Fruit fly (Drosophila melanogaster) whole organism, embryonic: Measurements from ENCODE around the gene CG14613.

ENCODE experiments used
- ATbp ChIP-seq: fragments of 200-800 bp; sonication (Bioruptor generic); optimal IDR thresholded peaks from 2 replicates; lab custom pipeline; 2017; ENCODE audit warnings: missing biosample characterization, mild to moderate bottlenecking, missing genetic modification characterization, missing genetic modification reagents
- Adf1 ChIP-seq: fragments of 200-800 bp; sonication (Bioruptor generic); IDR thresholded peaks from 2 replicates; pipeline ENCODE4 v1.3.6; 2022; ENCODE audit warnings: missing biosample characterization, missing genetic modification characterization
- Bgb ChIP-seq: fragments of 200-800 bp; sonication (Bioruptor generic); IDR thresholded peaks from 2 replicates; pipeline ENCODE4 v1.3.6; 2022; ENCODE audit warnings: missing biosample characterization, missing genetic modification characterization; ENCODE audit not compliant: partially characterized antibody
- C15 ChIP-seq: fragments of 200-800 bp; sonication (Bioruptor generic); IDR thresholded peaks from 3 replicates; pipeline ENCODE4 v1.3.6; 2022; ENCODE audit warnings: missing biosample characterization, missing genetic modification characterization
- CG10366 ChIP-seq: fragments of 200-800 bp; sonication (Bioruptor generic); IDR thresholded peaks from 2 replicates; pipeline ENCODE4 v1.3.6; 2022; ENCODE audit warnings: missing biosample characterization, missing genetic modification characterization
- CG11695 ChIP-seq: fragments of 200-800 bp; sonication (Bioruptor generic); IDR thresholded peaks from 3 replicates; pipeline ENCODE4 v1.3.6; 2022; ENCODE audit warnings: missing biosample characterization, missing genetic modification characterization
- CG12155 ChIP-seq: fragments of 200-800 bp; sonication (Bioruptor generic); optimal IDR thresholded peaks from 3 replicates; lab custom pipeline; 2016; ENCODE audit warnings: missing biosample characterization, missing genetic modification characterization
- CG14860 ChIP-seq: fragments of 200-800 bp; sonication (Bioruptor generic); IDR thresholded peaks from 3 replicates; pipeline ENCODE4 v1.3.6; 2022; ENCODE audit warnings: missing biosample characterization, missing genetic modification characterization; ENCODE audit not compliant: partially characterized antibody
- CG2199 ChIP-seq: fragments of 200-800 bp; sonication (Bioruptor generic); IDR thresholded peaks from 3 replicates; pipeline ENCODE4 v1.3.6; 2022; ENCODE audit warnings: missing biosample characterization, missing genetic modification characterization
- CG2678 ChIP-seq: fragments of 200-800 bp; sonication (Bioruptor generic); optimal IDR thresholded peaks from 3 replicates; lab custom pipeline; 2019; ENCODE audit warnings: missing biosample characterization, mild to moderate bottlenecking, missing genetic modification characterization, moderate library complexity
- CG31224 ChIP-seq: fragments of 200-800 bp; sonication (Bioruptor generic); IDR thresholded peaks from 2 replicates; pipeline ENCODE4 v1.3.6; 2022; ENCODE audit warnings: missing biosample characterization, missing genetic modification characterization
- CG31441 ChIP-seq: fragments of 200-800 bp; sonication (Bioruptor generic); IDR thresholded peaks from 2 replicates; pipeline ENCODE4 v1.3.6; 2022; ENCODE audit warnings: missing biosample characterization, missing genetic modification characterization
- CG3281 ChIP-seq: fragments of 200-800 bp; sonication (Bioruptor generic); optimal IDR thresholded peaks from 3 replicates; lab custom pipeline; 2017; ENCODE audit warnings: missing biosample characterization, mild to moderate bottlenecking, missing genetic modification characterization
- CG7357 ChIP-seq: fragments of 200-800 bp; sonication (Bioruptor generic); IDR thresholded peaks from 3 replicates; pipeline ENCODE4 v1.3.6; 2022; ENCODE audit warnings: missing biosample characterization, missing genetic modification characterization
- CG7987 ChIP-seq: fragments of 200-800 bp; sonication (Bioruptor generic); optimal IDR thresholded peaks from 2 replicates; lab custom pipeline; 2018; ENCODE audit warnings: missing biosample characterization, mild to moderate bottlenecking, missing genetic modification characterization, moderate library complexity
- CG8924 ChIP-seq: fragments of 200-800 bp; optimal IDR thresholded peaks from 3 replicates; lab custom pipeline; 2019; ENCODE audit warnings: missing biosample characterization, mild to moderate bottlenecking, missing genetic modification characterization, moderate library complexity
- CG9817 ChIP-seq: fragments of 200-800 bp; sonication (Bioruptor generic); optimal IDR thresholded peaks from 2 replicates; lab custom pipeline; 2018; ENCODE audit warnings: missing biosample characterization, mild to moderate bottlenecking, missing genetic modification characterization, moderate library complexity
- D ChIP-seq, 2 experiments: fragments of 200-800 bp in 1 of 2; fragments of >200 bp in 1 of 2; sonication (Bioruptor generic) in 1 of 2; optimal IDR thresholded peaks; 2 replicates in 1 of 2; 3 replicates in 1 of 2; lab custom pipeline; 2017; ENCODE audit warnings: mild to moderate bottlenecking in 1 of 2, missing biosample characterization in 1 of 2, missing genetic modification characterization in 1 of 2, missing genetic modification reagents in 1 of 2
- D19B ChIP-seq: fragments of 200-800 bp; sonication (Bioruptor generic); optimal IDR thresholded peaks from 2 replicates; lab custom pipeline; 2017; ENCODE audit warnings: missing biosample characterization, mild to moderate bottlenecking, missing genetic modification characterization
- Dip2 ChIP-seq: fragments of 200-800 bp; sonication (Bioruptor generic); IDR thresholded peaks from 2 replicates; pipeline ENCODE4 v1.3.6; 2022; ENCODE audit warnings: missing biosample characterization, missing genetic modification characterization
- Dll ChIP-seq: fragments of 200-800 bp; sonication (Bioruptor generic); IDR thresholded peaks from 4 replicates; pipeline ENCODE4 v1.3.6; 2022; ENCODE audit warnings: missing biosample characterization, missing genetic modification characterization; ENCODE audit not compliant: partially characterized antibody
- Dp ChIP-seq: fragments of 200-800 bp; sonication (Bioruptor generic); optimal IDR thresholded peaks from 2 replicates; lab custom pipeline; 2018; ENCODE audit warnings: missing biosample characterization, mild to moderate bottlenecking, missing genetic modification characterization, moderate library complexity
- HHEX ChIP-seq: fragments of 200-800 bp; sonication (Bioruptor generic); optimal IDR thresholded peaks from 3 replicates; lab custom pipeline; 2017; ENCODE audit warnings: missing biosample characterization, mild to moderate bottlenecking, missing genetic modification characterization, missing genetic modification reagents
- HLH4C ChIP-seq: fragments of 200-800 bp; sonication (Bioruptor generic); IDR thresholded peaks from 3 replicates; pipeline ENCODE4 v1.3.6; 2022; ENCODE audit warnings: missing biosample characterization, missing genetic modification characterization; ENCODE audit not compliant: partially characterized antibody
- HmgD ChIP-seq: fragments of 200-800 bp; sonication (Bioruptor generic); optimal IDR thresholded peaks from 3 replicates; lab custom pipeline; 2016; ENCODE audit warnings: missing biosample characterization, missing genetic modification characterization
- HmgZ ChIP-seq: fragments of 200-800 bp; sonication (Bioruptor generic); optimal IDR thresholded peaks from 2 replicates; lab custom pipeline; 2018; ENCODE audit warnings: missing biosample characterization, mild to moderate bottlenecking, missing genetic modification characterization
- Max ChIP-seq: fragments of 200-800 bp; sonication (Bioruptor generic); optimal IDR thresholded peaks from 2 replicates; lab custom pipeline; 2016; ENCODE audit warnings: missing biosample characterization, mild to moderate bottlenecking, missing genetic modification characterization
- Nf-YC ChIP-seq: fragments of 200-800 bp; optimal IDR thresholded peaks from 3 replicates; lab custom pipeline; 2019; ENCODE audit warnings: missing biosample characterization, mild to moderate bottlenecking, missing genetic modification characterization, moderate library complexity
- Pdp1 ChIP-seq, 2 experiments: fragments of 200-800 bp; sonication (Bioruptor generic); optimal IDR thresholded peaks; 3 replicates each; lab custom pipeline; 2016; ENCODE audit warnings: missing biosample characterization in 2 of 2, missing genetic modification characterization in 2 of 2, mild to moderate bottlenecking in 1 of 2, moderate library complexity in 1 of 2
- Ptx1 ChIP-seq: fragments of 200-800 bp; sonication (Bioruptor generic); IDR thresholded peaks from 2 replicates; pipeline ENCODE4 v1.3.6; 2022; ENCODE audit warnings: missing biosample characterization, missing genetic modification characterization
- Scr ChIP-seq: fragments of 200-800 bp; sonication (Bioruptor generic); IDR thresholded peaks from 2 replicates; pipeline ENCODE4 v1.3.6; 2022; ENCODE audit warnings: missing biosample characterization, missing genetic modification characterization; ENCODE audit not compliant: partially characterized antibody
- abd-A ChIP-seq: fragments of 200-800 bp; sonication (Bioruptor generic); optimal IDR thresholded peaks from 3 replicates; lab custom pipeline; 2019; ENCODE audit warnings: missing biosample characterization, mild to moderate bottlenecking, missing genetic modification characterization, moderate library complexity
- bowl ChIP-seq: fragments of 200-800 bp; sonication (Bioruptor generic); IDR thresholded peaks from 2 replicates; pipeline ENCODE4 v1.3.6; 2022; ENCODE audit warnings: missing biosample characterization, missing genetic modification characterization
- btn ChIP-seq: fragments of 200-800 bp; sonication (Bioruptor generic); optimal IDR thresholded peaks from 2 replicates; lab custom pipeline; 2016; ENCODE audit warnings: missing biosample characterization, missing genetic modification characterization
- cas ChIP-seq: fragments of 200-800 bp; sonication (Bioruptor generic); IDR thresholded peaks from 2 replicates; pipeline ENCODE4 v1.3.6; 2022; ENCODE audit warnings: missing biosample characterization, missing genetic modification characterization
- cato ChIP-seq: fragments of 200-800 bp; sonication (Bioruptor generic); optimal IDR thresholded peaks from 2 replicates; lab custom pipeline; 2016; ENCODE audit warnings: missing biosample characterization, missing genetic modification characterization, borderline replicate concordance
- chinmo ChIP-seq: fragments of 200-800 bp; sonication (Bioruptor generic); IDR thresholded peaks from 4 replicates; pipeline ENCODE4 v1.3.6; 2022; ENCODE audit warnings: missing biosample characterization, missing genetic modification characterization; ENCODE audit not compliant: partially characterized antibody
- chm ChIP-seq: fragments of 200-800 bp; sonication (Bioruptor generic); IDR thresholded peaks from 2 replicates; pipeline ENCODE4 v1.3.6; 2022; ENCODE audit warnings: missing biosample characterization, missing genetic modification characterization
- crp ChIP-seq, 2 experiments: fragments of 200-800 bp; sonication (Bioruptor generic); optimal IDR thresholded peaks; 2 replicates in 1 of 2; 3 replicates in 1 of 2; lab custom pipeline; 2017; ENCODE audit warnings: missing biosample characterization in 2 of 2, missing genetic modification characterization in 2 of 2, mild to moderate bottlenecking in 1 of 2, moderate library complexity in 1 of 2
- gfzf ChIP-seq: fragments of 200-800 bp; sonication (Bioruptor generic); optimal IDR thresholded peaks from 2 replicates; lab custom pipeline; 2016; ENCODE audit warnings: missing biosample characterization, mild to moderate bottlenecking, missing genetic modification characterization, moderate library complexity
- gsb-n ChIP-seq: fragments of 200-800 bp; sonication (Bioruptor generic); optimal IDR thresholded peaks from 3 replicates; lab custom pipeline; 2018; ENCODE audit warnings: missing biosample characterization, mild to moderate bottlenecking, missing genetic modification characterization
- jumu ChIP-seq: fragments of 200-800 bp; sonication (Bioruptor generic); optimal IDR thresholded peaks from 3 replicates; lab custom pipeline; 2016; ENCODE audit warnings: missing biosample characterization, missing genetic modification characterization
- nerfin-2 ChIP-seq: fragments of 200-800 bp; sonication (Bioruptor generic); IDR thresholded peaks from 2 replicates; pipeline ENCODE4 v1.3.6; 2022; ENCODE audit warnings: missing biosample characterization, missing genetic modification characterization; ENCODE audit not compliant: partially characterized antibody
- tna ChIP-seq: fragments of 200-800 bp; sonication (Bioruptor generic); IDR thresholded peaks from 2 replicates; pipeline ENCODE4 v1.3.6; 2022; ENCODE audit warnings: missing biosample characterization, missing genetic modification characterization; ENCODE audit not compliant: partially characterized antibody
- trh ChIP-seq: fragments of 200-800 bp; sonication (Bioruptor generic); optimal IDR thresholded peaks from 2 replicates; lab custom pipeline; 2016; ENCODE audit warnings: missing biosample characterization, missing genetic modification characterization
- ttk ChIP-seq: fragments of 200-800 bp; sonication (Bioruptor generic); IDR thresholded peaks from 2 replicates; pipeline ENCODE4 v2.1.2; 2022; ENCODE audit warnings: missing biosample characterization, missing genetic modification characterization
- zen2 ChIP-seq: fragments of 200-800 bp; sonication (Bioruptor generic); IDR thresholded peaks from 3 replicates; pipeline ENCODE4 v1.3.6; 2022; ENCODE audit warnings: missing biosample characterization, missing genetic modification characterization; ENCODE audit not compliant: partially characterized antibody

CG14613 gene

DNA sequence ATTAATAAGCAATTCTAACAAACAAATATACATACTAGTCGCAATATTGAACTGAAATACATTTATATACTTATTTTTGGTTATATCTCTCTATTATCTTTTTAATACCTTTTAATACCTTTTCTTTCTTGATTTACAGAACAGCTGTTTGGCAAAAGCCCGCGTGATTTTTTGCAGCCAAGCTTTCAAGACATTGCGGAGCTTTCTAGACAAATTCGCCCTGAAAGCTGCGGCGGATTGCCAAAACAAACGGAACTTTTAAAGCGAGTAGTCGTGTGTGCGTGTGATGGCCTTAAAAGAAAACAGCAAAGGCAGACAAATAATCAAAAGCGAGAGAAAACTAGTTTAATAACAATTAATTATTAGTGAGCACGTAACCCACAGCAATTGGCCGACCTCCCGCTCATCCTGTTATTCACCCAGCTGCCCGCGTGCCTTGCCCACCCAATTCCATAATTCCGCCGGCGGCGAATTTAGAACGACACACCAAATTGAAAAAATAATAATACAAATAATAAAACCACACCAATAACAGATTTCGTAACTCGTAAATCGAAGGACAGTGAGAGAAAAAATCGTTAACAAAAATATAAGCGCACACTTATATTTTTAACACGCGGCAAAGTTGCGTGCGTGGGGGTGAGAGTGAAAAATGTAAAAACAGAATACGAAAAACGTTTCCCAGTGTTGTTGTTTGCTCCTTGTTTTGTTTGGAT, 15.3 kb upstream of the CG14613 start (continued):
- TF ChIP-seq CG2678 (no peak), CG7357 (GFP tag; lab: Robert Waterston, UW) (no peak), CG8924 (tag; lab: Kevin White, UChicago) (no peak), crp (GFP tag; optimal IDR thresholded peaks at IDR 0.05; lab: Kevin White, UChicago) (peak in 1 of 2 experiments; percentile 77), zen2 (no peak), abd-A (tag; lab: Kevin White, UChicago) (peak; percentile 29), Dp (GFP tag; lab: Kevin White, UChicago) (peak; percentile 34), Adf1 (GFP tag; lab: Robert Waterston, UW) (no peak), btn (GFP tag; lab: Kevin White, UChicago) (no peak), CG3281 (GFP tag; lab: Kevin White, UChicago) (no peak), jumu (GFP tag; lab: Kevin White, UChicago) (no peak), Pdp1 (GFP tag; optimal IDR thresholded peaks at IDR 0.05; lab: Kevin White, UChicago) (peak in 1 of 2 experiments; percentile 49), chinmo (GFP tag; lab: Robert Waterston, UW) (0 out of 4 replicates have a peak, but pooled peaks have one; percentile 5), bowl (no peak), HmgD (GFP tag; lab: Kevin White, UChicago) (no peak), CG11695 (no peak), CG10366 (no peak), CG7987 (GFP tag; lab: Kevin White, UChicago) (peak; percentile 55), CG2199 (GFP tag; lab: Robert Waterston, UW) (0 out of 3 replicates have a peak, but pooled peaks have one; percentile 45)

DNA sequence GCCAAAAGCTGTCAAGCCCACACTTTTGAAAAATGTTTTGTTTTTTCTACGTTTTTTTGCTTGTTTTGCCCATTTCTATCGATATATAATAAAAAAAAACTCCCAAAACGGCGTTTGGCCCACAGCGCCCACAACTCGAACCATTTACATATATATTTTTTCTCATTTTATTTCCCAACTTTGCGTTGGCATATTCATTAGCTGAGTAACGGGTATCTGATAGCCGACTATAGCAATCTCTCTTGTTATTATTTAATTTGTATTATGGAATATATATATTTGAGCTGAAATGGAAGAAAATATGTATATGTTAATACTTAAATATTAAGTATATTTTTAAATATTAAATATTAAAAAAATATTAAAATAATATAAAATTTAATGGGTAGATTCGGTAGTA, 14.7 kb upstream of the CG14613 start:
- TF ChIP-seq chm (no peak), Bgb (GFP tag; lab: Robert Waterston, UW) (peak; percentile 34; the same call in 1 of the 2 replicates), HHEX (no peak), CG12155 (GFP tag; lab: Kevin White, UChicago) (no peak), ATbp (GFP tag; lab: Kevin White, UChicago) (no peak), cato (no peak), Ptx1 (no peak), CG9817 (tag; lab: Kevin White, UChicago) (no peak), C15 (no peak), trh (GFP tag; lab: Kevin White, UChicago) (no peak), cas (GFP tag; lab: Robert Waterston, UW) (no peak), CG31224 (GFP tag; lab: Robert Waterston, UW) (no peak), HLH4C (GFP tag; lab: Robert Waterston, UW) (peak; percentile 78; the same call in 2 of the 3 replicates), tna (GFP tag; lab: Robert Waterston, UW) (peak; percentile 32; the same call in 1 of the 2 replicates), gfzf (GFP tag; lab: Kevin White, UChicago) (no peak), D19B (GFP tag; lab: Kevin White, UChicago) (peak; percentile 53), D (optimal IDR thresholded peaks at IDR 0.05; lab: Kevin White, UChicago) (no peak), D (GFP tag; optimal IDR thresholded peaks at IDR 0.05; lab: Kevin White, UChicago) (no peak), CG31441 (GFP tag; lab: Robert Waterston, UW) (no peak), Dip2 (GFP tag; lab: Robert Waterston, UW) (no peak), Scr (GFP tag; lab: Robert Waterston, UW) (peak; percentile 42), Dll (GFP tag; lab: Robert Waterston, UW) (no peak), HmgZ (tag; lab: Kevin White, UChicago) (no peak), CG14860 (GFP tag; lab: Robert Waterston, UW) (peak; percentile 49; the same call in 1 of the 3 replicates), Max (GFP tag; lab: Kevin White, UChicago) (no peak), Nf-YC (tag; lab: Kevin White, UChicago) (no peak), nerfin-2 (GFP tag; lab: Robert Waterston, UW) (0 out of 2 replicates have a peak, but pooled peaks have one; percentile 19), ttk (GFP tag; lab: Robert Waterston, UW) (no peak), gsb-n (no peak)
